Worm (Caenorhabditis elegans): Measurements from ENCODE around the gene C05B5.2.

Gene C05B5.2

DNA sequence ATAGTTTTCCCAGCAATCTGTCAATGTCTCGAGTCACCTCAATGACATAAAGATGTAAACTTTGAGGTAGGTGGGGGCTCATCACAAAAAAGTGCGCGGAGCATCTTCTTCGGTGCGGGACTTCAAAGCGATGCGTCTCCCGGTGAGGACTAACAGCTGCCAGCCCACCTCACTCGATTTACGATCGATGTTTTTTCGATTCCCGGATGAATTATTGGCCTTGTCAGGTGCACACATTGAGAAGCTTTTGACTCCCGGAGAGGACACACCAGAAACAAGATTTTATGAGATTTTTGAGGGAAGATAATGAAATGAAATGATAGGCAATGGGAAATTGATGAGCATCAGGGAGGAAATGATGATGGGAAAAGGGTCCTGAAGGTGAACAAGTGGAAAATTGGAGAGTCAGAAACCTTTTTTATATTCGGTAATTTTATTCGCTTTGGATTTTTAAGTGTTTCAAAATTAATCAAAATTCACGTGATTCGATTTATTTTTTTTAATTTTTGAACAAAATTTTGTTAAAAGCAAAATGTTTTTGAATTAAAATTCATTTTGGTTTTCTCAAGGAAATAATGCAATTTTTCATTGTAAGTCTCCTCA lies 13.4 kb downstream of the C05B5.2 start, which contains the start of gene C05B5.12:
Gene C05B5.12, plus strand, starts transcription at position 553 of the 603 bp plus-strand sequence.
- TF ChIP-seq nhr-129 (tag; optimal IDR thresholded peaks at IDR 0.05) (peak; percentile 39), nhr-12 (tag; optimal IDR thresholded peaks at IDR 0.05) (no peak), mab-5 (tag; optimal IDR thresholded peaks at IDR 0.05) (no peak)

- TF ChIP-seq unc-55 (GFP tag; optimal IDR thresholded peaks at IDR 0.05) (peak; percentile 95), crh-2 (tag; optimal IDR thresholded peaks at IDR 0.05) (no peak), gmeb-1 (tag; optimal IDR thresholded peaks at IDR 0.05) (no peak), lin-11 (tag; optimal IDR thresholded peaks at IDR 0.05) (no peak), nhr-11 (tag; optimal IDR thresholded peaks at IDR 0.05) (no peak), alr-1 (tag; optimal IDR thresholded peaks at IDR 0.05) (no peak), peb-1 (tag; optimal IDR thresholded peaks at IDR 0.05) (no peak), ceh-82 (tag; optimal IDR thresholded peaks at IDR 0.05) (no peak), zag-1 (tag; optimal IDR thresholded peaks at IDR 0.05) (no peak), nhr-77 (tag; optimal IDR thresholded peaks at IDR 0.05) (no peak), mab-5 (tag; optimal IDR thresholded peaks at IDR 0.05) (peak; percentile 74), unc-39 (tag; optimal IDR thresholded peaks at IDR 0.05) (no peak), egl-27 (tag; optimal IDR thresholded peaks at IDR 0.05) (no peak), sem-4 (tag; optimal IDR thresholded peaks at IDR 0.05) (no peak)
Measured at ce11 chrIII:9985542-9985941, 14.8 kb downstream of the C05B5.2 start.

ce11 chrIII:9984604-9985003 lies 15.7 kb downstream of the C05B5.2 start:
- no peak for TF ChIP-seq F13H6.1 (tag; optimal IDR thresholded peaks at IDR 0.05)
- no peak for TF ChIP-seq nhr-237 (tag; optimal IDR thresholded peaks at IDR 0.05)
- no peak for TF ChIP-seq skn-1 (tag; optimal IDR thresholded peaks at IDR 0.05)
- TF ChIP-seq Y55F3AM.14 (GFP tag; optimal IDR thresholded peaks at IDR 0.05): no peak
- no peak for TF ChIP-seq ceh-16 (tag; optimal IDR thresholded peaks at IDR 0.05)
- no peak for TF ChIP-seq peb-1 (tag; optimal IDR thresholded peaks at IDR 0.05)
- TF ChIP-seq ama-1 (optimal IDR thresholded peaks at IDR 0.05): no peak
- no peak for TF ChIP-seq unc-55 (GFP tag; optimal IDR thresholded peaks at IDR 0.05)
- no peak for TF ChIP-seq ztf-4 (tag; optimal IDR thresholded peaks at IDR 0.05)
- TF ChIP-seq C34F6.9 (tag; optimal IDR thresholded peaks at IDR 0.05): no peak
- TF ChIP-seq blmp-1 (tag; optimal IDR thresholded peaks at IDR 0.05; ENCODE audit: insufficient read depth): no peak
- no peak for TF ChIP-seq mab-5 (tag; optimal IDR thresholded peaks at IDR 0.05)
- TF ChIP-seq sem-4 (tag; optimal IDR thresholded peaks at IDR 0.05): no peak
- no peak for TF ChIP-seq ztf-11 (tag; optimal IDR thresholded peaks at IDR 0.05)
- TF ChIP-seq alr-1 (tag; optimal IDR thresholded peaks at IDR 0.05): no peak
- TF ChIP-seq elt-1 (tag; optimal IDR thresholded peaks at IDR 0.05): no peak
- TF ChIP-seq unc-62 (GFP tag; optimal IDR thresholded peaks at IDR 0.05): no peak
- TF ChIP-seq zag-1 (tag; optimal IDR thresholded peaks at IDR 0.05): no peak
- TF ChIP-seq snpc-4 (tag; optimal IDR thresholded peaks at IDR 0.05): no peak
- TF ChIP-seq ztf-1 (GFP tag; conservative IDR thresholded peaks at IDR 0.05): no peak

DNA sequence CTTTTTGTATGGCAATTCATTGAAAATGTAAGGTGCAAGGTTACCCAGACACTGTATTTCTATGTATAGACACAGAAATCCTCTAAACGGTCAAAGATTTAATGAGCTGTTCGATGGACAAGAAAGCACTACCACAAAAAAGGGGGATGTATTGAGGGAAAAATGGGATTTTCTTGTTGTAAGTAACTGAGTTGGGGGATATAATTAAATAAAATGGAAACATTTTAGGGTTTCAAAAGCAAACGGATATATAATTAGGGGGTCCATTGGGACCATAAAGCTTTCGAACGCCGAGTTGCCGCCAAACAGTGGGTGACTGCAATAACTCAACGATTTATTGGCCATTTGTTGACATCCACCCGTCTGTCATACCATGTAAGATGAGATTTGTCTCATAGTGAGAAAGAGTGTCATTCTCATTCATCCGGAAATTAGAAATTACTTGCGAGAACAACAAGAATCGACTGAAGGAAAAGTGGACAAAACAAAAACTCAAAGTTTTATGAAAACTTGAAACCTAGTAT lies 18.1 kb downstream of the C05B5.2 start:
- TF ChIP-seq Y55F3AM.14 (GFP tag; optimal IDR thresholded peaks at IDR 0.05): no peak
- no peak for TF ChIP-seq egl-27 (tag; optimal IDR thresholded peaks at IDR 0.05)
- no peak for TF ChIP-seq ceh-82 (tag; optimal IDR thresholded peaks at IDR 0.05)
- no peak for TF ChIP-seq sem-4 (tag; optimal IDR thresholded peaks at IDR 0.05)
- no peak for TF ChIP-seq R02D3.7 (tag; optimal IDR thresholded peaks at IDR 0.05)
- TF ChIP-seq F13H6.1 (tag; optimal IDR thresholded peaks at IDR 0.05): no peak
- no peak for TF ChIP-seq ztf-4 (tag; optimal IDR thresholded peaks at IDR 0.05)
- no peak for TF ChIP-seq unc-55 (GFP tag; optimal IDR thresholded peaks at IDR 0.05)
- TF ChIP-seq fos-1 (tag; optimal IDR thresholded peaks at IDR 0.05): no peak
- TF ChIP-seq zag-1 (tag; optimal IDR thresholded peaks at IDR 0.05): no peak
- no peak for TF ChIP-seq lin-13 (GFP tag; optimal IDR thresholded peaks at IDR 0.05)

- TF ChIP-seq unc-62 (GFP tag; optimal IDR thresholded peaks at IDR 0.05): no peak
- TF ChIP-seq Y55F3AM.14 (GFP tag; optimal IDR thresholded peaks at IDR 0.05): no peak
- TF ChIP-seq lin-11 (tag; optimal IDR thresholded peaks at IDR 0.05): no peak
- TF ChIP-seq ztf-11 (tag; optimal IDR thresholded peaks at IDR 0.05): no peak
- no peak for TF ChIP-seq ceh-16 (tag; optimal IDR thresholded peaks at IDR 0.05)
- TF ChIP-seq lin-39 (tag; optimal IDR thresholded peaks at IDR 0.05): no peak
- TF ChIP-seq ztf-1 (GFP tag; conservative IDR thresholded peaks at IDR 0.05): no peak
- no peak for TF ChIP-seq mbf-1 (tag; optimal IDR thresholded peaks at IDR 0.05)
- TF ChIP-seq nhr-21 (tag; optimal IDR thresholded peaks at IDR 0.05): no peak
Measured at ce11 chrIII:9973765-9974164, 26.6 kb downstream of the C05B5.2 start, which contains the start of gene R10E12.2. Gene R10E12.2 (minus strand): TSS chrIII:9973865.
